Worm (Caenorhabditis elegans) whole organism, L4/young adult: ENCODE data around the gene fbxb-16.

ENCODE experiments used
- W03F9.2 ChIP-seq: fragments of 150-350 bp; optimal IDR thresholded peaks from 2 replicates; lab custom pipeline; 2014; ENCODE audit warnings: missing biosample characterization, missing genetic modification characterization
- dao-5 ChIP-seq: sonication (generic microtip); optimal IDR thresholded peaks from 2 replicates; lab custom pipeline; 2016; ENCODE audit warnings: missing genotype, missing genetic modification characterization, moderate library complexity, missing compliant biosample characterization
- him-1 ChIP-seq: sonication (generic microtip); optimal IDR thresholded peaks from 2 replicates; lab custom pipeline; 2016; ENCODE audit warnings: missing genotype, missing genetic modification reagents, missing genetic modification characterization, missing compliant biosample characterization

The fbxb-16 gene

DNA sequence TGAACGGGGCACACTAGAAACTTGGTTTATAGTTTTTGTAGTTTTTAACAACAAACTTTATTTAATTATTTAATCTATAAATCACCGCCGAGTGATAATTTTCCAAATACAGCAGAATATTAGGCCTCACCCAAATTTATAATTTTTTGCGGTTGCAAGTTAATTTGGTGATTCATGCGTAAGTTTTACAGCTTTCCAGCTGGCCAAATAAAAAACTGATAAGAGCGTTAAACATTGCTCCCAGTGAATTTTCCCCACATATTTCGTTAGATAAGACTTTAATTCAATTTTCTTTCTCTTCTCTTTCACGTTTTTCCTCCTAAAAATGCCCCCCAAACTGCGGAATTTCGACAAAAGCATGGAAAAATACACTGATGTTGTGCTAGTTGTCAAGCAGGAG lies 50.2 kb downstream of the fbxb-16 start, which contains the start of gene bath-47:
Gene bath-47, plus strand, starts transcription at position 305 of the 400 bp plus-strand sequence.
- TF ChIP-seq W03F9.2, result no peak
- TF ChIP-seq him-1 (tag; lab: Kevin White, UChicago), result no peak
- TF ChIP-seq dao-5 (tag; lab: Kevin White, UChicago), result no peak

DNA sequence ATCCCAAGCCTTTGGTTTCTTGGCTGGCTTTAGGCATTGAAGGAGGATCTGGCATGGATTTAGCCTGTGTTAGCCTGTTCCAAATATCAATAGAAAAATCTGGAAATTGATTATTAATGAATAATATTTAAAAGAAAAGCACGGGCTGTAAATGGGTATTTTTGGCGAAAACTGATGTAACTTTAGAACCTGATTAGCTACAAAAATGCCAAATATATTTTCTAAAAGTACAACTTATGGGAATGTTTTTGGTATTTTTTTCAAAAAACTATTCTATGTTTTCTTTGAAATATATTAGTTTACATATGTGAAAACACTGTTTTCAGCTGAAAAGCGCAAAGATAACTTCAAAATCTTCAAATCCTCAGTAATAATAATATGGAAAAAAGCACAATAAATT lies 51.0 kb downstream of the fbxb-16 start, which contains the start of gene bath-26:
Gene bath-26, minus strand, starts transcription at position 101 of the 400 bp plus-strand sequence.
- TF ChIP-seq him-1 (tag; lab: Kevin White, UChicago) (no peak), dao-5 (tag; lab: Kevin White, UChicago) (no peak), W03F9.2 (no peak)
